Fruit fly (Drosophila melanogaster) whole organism, embryonic: ENCODE measurements around the gene Tim17b2.

Source experiments
- Antp ChIP-seq: fragments of 200-800 bp; sonication (Bioruptor generic); optimal IDR thresholded peaks from 3 replicates; lab custom pipeline; 2016; ENCODE audit warnings: missing biosample characterization, missing genetic modification characterization
- Bgb ChIP-seq: fragments of 200-800 bp; sonication (Bioruptor generic); IDR thresholded peaks from 2 replicates; pipeline ENCODE4 v1.3.6; 2022; ENCODE audit warnings: missing biosample characterization, missing genetic modification characterization; ENCODE audit not compliant: partially characterized antibody
- Blimp-1 ChIP-seq: fragments of 200-800 bp; sonication (Bioruptor generic); optimal IDR thresholded peaks from 3 replicates; lab custom pipeline; 2018; ENCODE audit warnings: missing biosample characterization, missing genetic modification characterization, mild to moderate bottlenecking, moderate library complexity, missing genetic modification reagents
- CG10209 ChIP-seq: fragments of 200-800 bp; sonication (Bioruptor generic); optimal IDR thresholded peaks from 3 replicates; lab custom pipeline; 2017; ENCODE audit warnings: missing biosample characterization, mild to moderate bottlenecking, missing genetic modification characterization, missing genetic modification reagents
- CG1024 ChIP-seq: fragments of 200-800 bp; sonication (Bioruptor generic); IDR thresholded peaks from 2 replicates; pipeline ENCODE4 v1.3.6; 2022; ENCODE audit warnings: missing biosample characterization, missing genetic modification characterization
- CG10274 ChIP-seq: fragments of 200-800 bp; sonication (Bioruptor generic); optimal IDR thresholded peaks from 3 replicates; lab custom pipeline; 2017; ENCODE audit warnings: missing biosample characterization, mild to moderate bottlenecking, missing genetic modification characterization
- CG11723 ChIP-seq: fragments of 200-800 bp; sonication (Bioruptor generic); optimal IDR thresholded peaks from 2 replicates; lab custom pipeline; 2017; ENCODE audit warnings: missing biosample characterization, mild to moderate bottlenecking, missing genetic modification characterization
- CG14441 ChIP-seq: fragments of 200-800 bp; sonication (Bioruptor generic); IDR thresholded peaks from 2 replicates; pipeline ENCODE4 v1.3.6; 2022; ENCODE audit warnings: missing biosample characterization, missing genetic modification characterization
- CG14667 ChIP-seq: fragments of 200-800 bp; sonication (Bioruptor generic); IDR thresholded peaks from 2 replicates; pipeline ENCODE4 v1.3.6; 2022; ENCODE audit warnings: missing biosample characterization, missing genetic modification characterization
- CG14710 ChIP-seq: fragments of 200-800 bp; sonication (Bioruptor generic); optimal IDR thresholded peaks from 3 replicates; lab custom pipeline; 2019; ENCODE audit warnings: missing biosample characterization, mild to moderate bottlenecking, missing genetic modification characterization, moderate library complexity
- CG17359 ChIP-seq: fragments of 200-800 bp; sonication (Bioruptor generic); optimal IDR thresholded peaks from 3 replicates; lab custom pipeline; 2018; ENCODE audit warnings: missing biosample characterization, mild to moderate bottlenecking, missing genetic modification characterization, moderate library complexity
- CG17829 ChIP-seq: fragments of 200-800 bp; optimal IDR thresholded peaks from 2 replicates; lab custom pipeline; 2019; ENCODE audit warnings: missing biosample characterization, mild to moderate bottlenecking, missing genetic modification characterization, moderate library complexity
- CG2199 ChIP-seq: fragments of 200-800 bp; sonication (Bioruptor generic); IDR thresholded peaks from 3 replicates; pipeline ENCODE4 v1.3.6; 2022; ENCODE audit warnings: missing biosample characterization, missing genetic modification characterization
- CG2712 ChIP-seq: fragments of 200-800 bp; optimal IDR thresholded peaks from 3 replicates; lab custom pipeline; 2019; ENCODE audit warnings: missing biosample characterization, mild to moderate bottlenecking, missing genetic modification characterization, moderate library complexity
- CG3726 ChIP-seq: fragments of 200-800 bp; sonication (Bioruptor generic); IDR thresholded peaks from 3 replicates; pipeline ENCODE4, ENCODE4 v1.3.6; 2022; ENCODE audit warnings: missing biosample characterization, missing genetic modification characterization
- CG4360 ChIP-seq: fragments of 200-800 bp; sonication (Bioruptor generic); IDR thresholded peaks from 2 replicates; pipeline ENCODE4 v1.3.6; 2022; ENCODE audit warnings: missing biosample characterization, missing genetic modification characterization
- CG6654 ChIP-seq: fragments of 200-800 bp; sonication (Bioruptor generic); optimal IDR thresholded peaks from 2 replicates; lab custom pipeline; 2017; ENCODE audit warnings: missing biosample characterization, mild to moderate bottlenecking, missing genetic modification characterization
- CG6791 ChIP-seq: fragments of 200-800 bp; sonication (Bioruptor generic); IDR thresholded peaks from 3 replicates; pipeline ENCODE4 v1.3.6; 2022; ENCODE audit warnings: missing biosample characterization, missing genetic modification characterization; ENCODE audit not compliant: partially characterized antibody
- CG6813 ChIP-seq: fragments of 200-800 bp; sonication (Bioruptor generic); optimal IDR thresholded peaks from 2 replicates; lab custom pipeline; 2017; ENCODE audit warnings: missing biosample characterization, missing genetic modification characterization, mild to moderate bottlenecking, moderate library complexity, missing genetic modification reagents
- CG6854 ChIP-seq: fragments of 200-800 bp; sonication (Bioruptor generic); optimal IDR thresholded peaks from 3 replicates; lab custom pipeline; 2017; ENCODE audit warnings: missing biosample characterization, mild to moderate bottlenecking, missing genetic modification characterization
- CG9609 ChIP-seq: fragments of 200-800 bp; sonication (Bioruptor generic); optimal IDR thresholded peaks from 3 replicates; lab custom pipeline; 2016; ENCODE audit warnings: missing biosample characterization, missing genetic modification characterization
- CG9797 ChIP-seq: fragments of 200-800 bp; sonication (Bioruptor generic); optimal IDR thresholded peaks from 3 replicates; lab custom pipeline; 2018; ENCODE audit warnings: missing biosample characterization, mild to moderate bottlenecking, missing genetic modification characterization
- CrebB ChIP-seq: fragments of 200-800 bp; sonication (Bioruptor generic); optimal IDR thresholded peaks from 3 replicates; lab custom pipeline; 2018; ENCODE audit warnings: missing biosample characterization, mild to moderate bottlenecking, missing genetic modification characterization
- ERR ChIP-seq: fragments of 200-800 bp; sonication (Bioruptor generic); optimal IDR thresholded peaks from 2 replicates; lab custom pipeline; 2016; ENCODE audit warnings: missing biosample characterization, missing genetic modification characterization
- H15 ChIP-seq: fragments of 200-800 bp; sonication (Bioruptor generic); IDR thresholded peaks from 3 replicates; pipeline ENCODE4 v1.3.6; 2022; ENCODE audit warnings: missing biosample characterization, missing genetic modification characterization
- Hmx ChIP-seq: fragments of 200-800 bp; sonication (Bioruptor generic); optimal IDR thresholded peaks from 2 replicates; lab custom pipeline; 2016; ENCODE audit warnings: missing biosample characterization, missing genetic modification characterization
- Lhr ChIP-seq: fragments of 200-800 bp; sonication (Bioruptor generic); optimal IDR thresholded peaks from 3 replicates; lab custom pipeline; 2017; ENCODE audit warnings: mild to moderate bottlenecking, missing biosample characterization, missing genetic modification reagents, missing genetic modification characterization
- Med ChIP-seq: fragments of 200-800 bp; sonication (Bioruptor generic); peaks from one replicate; lab custom pipeline; 2016; ENCODE audit warnings: missing biosample characterization, missing genetic modification characterization, mild to moderate bottlenecking, inconsistent platforms, moderate library complexity
- Neu2 ChIP-seq: fragments of 200-800 bp; sonication (Bioruptor generic); optimal IDR thresholded peaks from 3 replicates; lab custom pipeline; 2016; ENCODE audit warnings: missing biosample characterization, missing genetic modification characterization, borderline replicate concordance
- Opbp ChIP-seq: fragments of 200-800 bp; sonication (Bioruptor generic); IDR thresholded peaks from 3 replicates; pipeline ENCODE4 v1.3.6; 2022; ENCODE audit warnings: missing biosample characterization, missing genetic modification characterization; ENCODE audit not compliant: partially characterized antibody
- aop ChIP-seq: fragments of 200-800 bp; sonication (Bioruptor generic); IDR thresholded peaks from 2 replicates; pipeline ENCODE4 v1.3.6; 2022; ENCODE audit warnings: missing biosample characterization, missing genetic modification characterization
- bcd ChIP-seq: fragments of 200-800 bp; sonication (Bioruptor generic); optimal IDR thresholded peaks from 2 replicates; lab custom pipeline; 2017; ENCODE audit warnings: missing biosample characterization, mild to moderate bottlenecking, missing genetic modification characterization
- caup ChIP-seq: fragments of 200-800 bp; sonication (Bioruptor generic); optimal IDR thresholded peaks from 3 replicates; lab custom pipeline; 2017; ENCODE audit warnings: missing biosample characterization, mild to moderate bottlenecking, missing genetic modification characterization, moderate library complexity; ENCODE audit not compliant: severe bottlenecking
- chn ChIP-seq: fragments of 200-800 bp; sonication (Bioruptor generic); optimal IDR thresholded peaks from 2 replicates; lab custom pipeline; 2016; ENCODE audit warnings: missing biosample characterization, missing genetic modification characterization
- esg ChIP-seq: fragments of 200-800 bp; sonication (Bioruptor generic); conservative IDR thresholded peaks from 2 replicates; pipeline ENCODE4 v1.3.6; 2022; ENCODE audit warnings: missing biosample characterization, missing genetic modification characterization
- eve ChIP-seq, 2 experiments: fragments of >200 bp; optimal IDR thresholded peaks; 2 replicates each; lab custom pipeline; 2017; ENCODE audit warnings: missing biosample characterization in 2 of 2, missing genetic modification characterization in 2 of 2
- gem ChIP-seq: fragments of 200-800 bp; sonication (Bioruptor generic); optimal IDR thresholded peaks from 2 replicates; lab custom pipeline; 2019; ENCODE audit warnings: missing biosample characterization, mild to moderate bottlenecking, missing genetic modification characterization, moderate library complexity
- gfzf ChIP-seq: fragments of 200-800 bp; sonication (Bioruptor generic); optimal IDR thresholded peaks from 2 replicates; lab custom pipeline; 2016; ENCODE audit warnings: missing biosample characterization, mild to moderate bottlenecking, missing genetic modification characterization, moderate library complexity
- lola ChIP-seq, 3 experiments: fragments of >200 bp in 2 of 3; fragments of 200-800 bp in 1 of 3; sonication (Bioruptor generic) in 1 of 3; optimal IDR thresholded peaks; 2 replicates each; lab custom pipeline; 2017 to 2019; ENCODE audit warnings: missing biosample characterization in 3 of 3, missing genetic modification characterization in 3 of 3, mild to moderate bottlenecking in 1 of 3, moderate library complexity in 1 of 3
- oc ChIP-seq: fragments of 200-800 bp; sonication (Bioruptor generic); optimal IDR thresholded peaks from 2 replicates; lab custom pipeline; 2018; ENCODE audit warnings: missing biosample characterization, mild to moderate bottlenecking, missing genetic modification characterization, moderate library complexity
- pros ChIP-seq: fragments of 200-800 bp; sonication (Bioruptor generic); optimal IDR thresholded peaks from 3 replicates; lab custom pipeline; 2019; ENCODE audit warnings: missing biosample characterization, mild to moderate bottlenecking, missing genetic modification characterization, moderate library complexity
- sc ChIP-seq, 3 experiments: fragments of >200 bp in 2 of 3; fragments of 200-800 bp in 1 of 3; sonication (Bioruptor generic) in 1 of 3; optimal IDR thresholded peaks; 2 replicates in 2 of 3; 3 replicates in 1 of 3; lab custom pipeline; 2017; ENCODE audit warnings: mild to moderate bottlenecking in 1 of 3, missing biosample characterization in 1 of 3, missing genetic modification characterization in 1 of 3, missing genetic modification reagents in 1 of 3
- scrt ChIP-seq: fragments of 200-800 bp; sonication (Bioruptor generic); optimal IDR thresholded peaks from 2 replicates; lab custom pipeline; 2018; ENCODE audit warnings: missing biosample characterization, mild to moderate bottlenecking, missing genetic modification characterization, moderate library complexity
- ssp ChIP-seq: fragments of 200-800 bp; sonication (Bioruptor generic); IDR thresholded peaks from 2 replicates; pipeline ENCODE4 v1.3.6; 2022; ENCODE audit warnings: missing biosample characterization, missing genetic modification characterization
- tio ChIP-seq: fragments of 200-800 bp; sonication (Bioruptor generic); optimal IDR thresholded peaks from 2 replicates; lab custom pipeline; 2017; ENCODE audit warnings: missing biosample characterization, missing genetic modification characterization, inconsistent platforms
- ttk ChIP-seq: fragments of 200-800 bp; sonication (Bioruptor generic); IDR thresholded peaks from 2 replicates; pipeline ENCODE4 v2.1.2; 2022; ENCODE audit warnings: missing biosample characterization, missing genetic modification characterization
- twi ChIP-seq: fragments of 200-800 bp; optimal IDR thresholded peaks from 2 replicates; lab custom pipeline; 2019; ENCODE audit warnings: missing biosample characterization, mild to moderate bottlenecking, missing genetic modification characterization, moderate library complexity
- zen2 ChIP-seq: fragments of 200-800 bp; sonication (Bioruptor generic); IDR thresholded peaks from 3 replicates; pipeline ENCODE4 v1.3.6; 2022; ENCODE audit warnings: missing biosample characterization, missing genetic modification characterization; ENCODE audit not compliant: partially characterized antibody
- zf30C ChIP-seq: fragments of 200-800 bp; sonication (Bioruptor generic); optimal IDR thresholded peaks from 3 replicates; lab custom pipeline; 2018; ENCODE audit warnings: missing biosample characterization, mild to moderate bottlenecking, missing genetic modification characterization

Tim17b2 gene

dm6 chr2L:15486525-15487128 lies 2.1 kb downstream of the Tim17b2 start (continued):
- TF ChIP-seq ttk (GFP tag; lab: Robert Waterston, UW) (no peak), CG6854 (no peak), ERR (GFP tag; lab: Kevin White, UChicago) (no peak), Antp (GFP tag; lab: Kevin White, UChicago) (no peak), CG1024 (GFP tag; lab: Robert Waterston, UW) (no peak), CG11723 (GFP tag; lab: Kevin White, UChicago) (no peak), chn (GFP tag; lab: Kevin White, UChicago) (no peak), bcd (GFP tag; lab: Kevin White, UChicago) (no peak), CG17359 (no peak), H15 (no peak), CG2199 (GFP tag; lab: Robert Waterston, UW) (no peak), eve (GFP tag; optimal IDR thresholded peaks at IDR 0.05; lab: Kevin White, UChicago) (no peak), Blimp-1 (GFP tag; lab: Kevin White, UChicago) (no peak), caup (GFP tag; lab: Kevin White, UChicago) (no peak), pros (GFP tag; lab: Kevin White, UChicago) (no peak), CG2712 (tag; lab: Kevin White, UChicago) (peak; percentile 11), Med (GFP tag; lab: Kevin White, UChicago) (no peak), CG9797 (GFP tag; lab: Kevin White, UChicago) (no peak), Bgb (no peak), CG14667 (GFP tag; lab: Robert Waterston, UW) (no peak), lola (GFP tag; optimal IDR thresholded peaks at IDR 0.05; lab: Kevin White, UChicago) (peak in 1 of 3 experiments; percentile 23), CG3726 (no peak), CrebB (tag; lab: Kevin White, UChicago) (no peak), CG17829 (peak; percentile 2), oc (tag; lab: Kevin White, UChicago) (no peak), Hmx (no peak), Neu2 (no peak), CG4360 (GFP tag; lab: Robert Waterston, UW) (no peak), sc (optimal IDR thresholded peaks at IDR 0.05; lab: Kevin White, UChicago) (no peak), sc (GFP tag; optimal IDR thresholded peaks at IDR 0.05; lab: Kevin White, UChicago) (no peak), ssp (GFP tag; lab: Robert Waterston, UW) (no peak), gem (tag; lab: Kevin White, UChicago) (peak; percentile 29), tio (GFP tag; lab: Kevin White, UChicago) (no peak), CG9609 (GFP tag; lab: Kevin White, UChicago) (no peak), CG10274 (GFP tag; lab: Kevin White, UChicago) (no peak), esg (GFP tag; lab: Robert Waterston, UW) (no peak), CG6791 (GFP tag; lab: Robert Waterston, UW) (no peak), aop (GFP tag; lab: Robert Waterston, UW) (no peak), CG6813 (GFP tag; lab: Kevin White, UChicago) (no peak), Opbp (GFP tag; lab: Robert Waterston, UW) (no peak), twi (peak; percentile 91), CG14441 (GFP tag; lab: Robert Waterston, UW) (no peak), zen2 (GFP tag; lab: Robert Waterston, UW) (no peak), gfzf (GFP tag; lab: Kevin White, UChicago) (no peak), zf30C (GFP tag; lab: Kevin White, UChicago) (peak; percentile 69), CG14710 (peak; percentile 10), scrt (no peak), Lhr (GFP tag; lab: Kevin White, UChicago) (no peak), CG6654 (GFP tag; lab: Kevin White, UChicago) (no peak), CG10209 (GFP tag; lab: Kevin White, UChicago) (no peak)
